Worm (Caenorhabditis elegans) whole organism, mixed stage, embryonic: Measurements from ENCODE around the gene T11F9.21.

ENCODE experiments used
- M03D4.4 ChIP-seq: sonication (generic microtip); optimal IDR thresholded peaks from 2 replicates; lab custom pipeline; 2017; ENCODE audit warnings: mild to moderate bottlenecking, missing genetic modification characterization, missing compliant biosample characterization
- bed-3 ChIP-seq: fragments of 200-800 bp; sonication (Bioruptor generic); optimal IDR thresholded peaks from 3 replicates; lab custom pipeline; 2018; ENCODE audit warnings: mild to moderate bottlenecking, missing genetic modification characterization, moderate library complexity, missing compliant biosample characterization
- blmp-1 ChIP-seq: fragments of 150-350 bp; optimal IDR thresholded peaks from 2 replicates; lab custom pipeline; 2014; ENCODE audit warnings: missing biosample characterization, missing genetic modification characterization
- ceh-39 ChIP-seq: fragments of 150-350 bp; optimal IDR thresholded peaks from 2 replicates; lab custom pipeline; 2014; ENCODE audit warnings: missing biosample characterization, missing genetic modification characterization
- ces-1 ChIP-seq: fragments of 150-350 bp; optimal IDR thresholded peaks from 2 replicates; lab custom pipeline; 2014; ENCODE audit warnings: missing biosample characterization, missing genetic modification reagents, missing genetic modification characterization
- cnd-1 ChIP-seq: fragments of 200-800 bp; sonication (Bioruptor generic); optimal IDR thresholded peaks from 2 replicates; lab custom pipeline; 2018; ENCODE audit warnings: mild to moderate bottlenecking, missing genetic modification characterization, missing compliant biosample characterization
- drap-1 ChIP-seq: fragments of 200-800 bp; sonication (Bioruptor generic); optimal IDR thresholded peaks from 3 replicates; lab custom pipeline; 2018; ENCODE audit warnings: mild to moderate bottlenecking, missing genetic modification characterization, missing compliant biosample characterization
- elt-3 ChIP-seq: fragments of 150-350 bp; optimal IDR thresholded peaks from 2 replicates; lab custom pipeline; 2014; ENCODE audit warnings: missing biosample characterization, missing genetic modification characterization
- flh-1 ChIP-seq: fragments of 200-800 bp; sonication (Bioruptor generic); optimal IDR thresholded peaks from 2 replicates; lab custom pipeline; 2018; ENCODE audit warnings: mild to moderate bottlenecking, missing genetic modification characterization, moderate library complexity, missing compliant biosample characterization
- ham-2 ChIP-seq: fragments of 200-800 bp; sonication (Bioruptor generic); optimal IDR thresholded peaks from 2 replicates; lab custom pipeline; 2018; ENCODE audit warnings: mild to moderate bottlenecking, missing genetic modification characterization, missing compliant biosample characterization
- hlh-1 ChIP-seq: fragments of 150-350 bp; optimal IDR thresholded peaks from 2 replicates; lab custom pipeline; 2014; ENCODE audit warnings: missing biosample characterization, missing genetic modification reagents, missing genetic modification characterization
- lin-13 ChIP-seq: fragments of 150-350 bp; optimal IDR thresholded peaks from 2 replicates; lab custom pipeline; 2014; ENCODE audit warnings: missing biosample characterization, missing genetic modification characterization
- lsy-2 ChIP-seq: fragments of 150-350 bp; optimal IDR thresholded peaks from 2 replicates; lab custom pipeline; 2014; ENCODE audit warnings: missing biosample characterization, missing genetic modification characterization
- mep-1 ChIP-seq: fragments of 150-350 bp; optimal IDR thresholded peaks from 2 replicates; lab custom pipeline; 2017; ENCODE audit warnings: missing biosample characterization, missing genetic modification reagents, missing genetic modification characterization, inconsistent platforms
- mls-2 ChIP-seq: sonication (generic microtip); optimal IDR thresholded peaks from 2 replicates; lab custom pipeline; 2016; ENCODE audit warnings: mild to moderate bottlenecking, missing genetic modification characterization, moderate library complexity, missing compliant biosample characterization
- nhr-237 ChIP-seq: fragments of 150-350 bp; optimal IDR thresholded peaks from 2 replicates; lab custom pipeline; 2014; ENCODE audit warnings: missing biosample characterization, missing genetic modification characterization
- nhr-28 ChIP-seq: fragments of 150-350 bp; optimal IDR thresholded peaks from 2 replicates; lab custom pipeline; 2014; ENCODE audit warnings: missing biosample characterization, missing genetic modification characterization
- pha-4 ChIP-seq: fragments of 150-350 bp; optimal IDR thresholded peaks from 2 replicates; lab custom pipeline; 2018; ENCODE audit warnings: missing biosample characterization, missing genetic modification reagents, missing genetic modification characterization
- snpc-4 ChIP-seq: fragments of 150-350 bp; optimal IDR thresholded peaks from 2 replicates; lab custom pipeline; 2014; ENCODE audit warnings: missing biosample characterization, missing genetic modification characterization
- tbx-8 ChIP-seq: fragments of 200-800 bp; sonication (Bioruptor generic); optimal IDR thresholded peaks from 2 replicates; lab custom pipeline; 2018; ENCODE audit warnings: mild to moderate bottlenecking, missing genetic modification characterization, moderate library complexity, missing compliant biosample characterization
- unc-120 ChIP-seq: sonication (generic microtip); optimal IDR thresholded peaks from 2 replicates; lab custom pipeline; 2017; ENCODE audit warnings: missing genetic modification characterization, missing compliant biosample characterization; ENCODE audit not compliant: poor library complexity, severe bottlenecking
- unc-39 ChIP-seq: fragments of 150-350 bp; optimal IDR thresholded peaks from 2 replicates; lab custom pipeline; 2014; ENCODE audit warnings: missing biosample characterization, missing genetic modification characterization
- unc-62 ChIP-seq: fragments of 150-350 bp; optimal IDR thresholded peaks from 2 replicates; lab custom pipeline; 2014; ENCODE audit warnings: missing biosample characterization, missing genetic modification reagents, missing genetic modification characterization
- zip-8 ChIP-seq: fragments of 150-350 bp; optimal IDR thresholded peaks from 2 replicates; lab custom pipeline; 2014; ENCODE audit warnings: missing biosample characterization, missing genetic modification characterization
- ztf-11 ChIP-seq: fragments of 150-350 bp; optimal IDR thresholded peaks from 2 replicates; lab custom pipeline; 2014; ENCODE audit warnings: missing biosample characterization, missing genetic modification characterization

Gene T11F9.21

ce11 chrV:11534495-11535189 lies 42.1 kb downstream of the T11F9.21 start:
- TF ChIP-seq nhr-237 (tag; lab: Kevin White, UChicago) (no peak), unc-120 (tag; lab: Kevin White, UChicago) (peak; percentile 11), zip-8 (tag; lab: Kevin White, UChicago) (no peak), ceh-39 (tag; lab: Kevin White, UChicago) (no peak), hlh-1 (peak; percentile 97), drap-1 (GFP tag; lab: Kevin White, UChicago) (no peak), lsy-2 (tag; lab: Kevin White, UChicago) (no peak), nhr-28 (tag; lab: Kevin White, UChicago) (no peak), tbx-8 (GFP tag; lab: Kevin White, UChicago) (no peak), blmp-1 (tag; lab: Kevin White, UChicago) (peak; percentile 41), ces-1 (no peak), unc-39 (no peak), lin-13 (tag; lab: Kevin White, UChicago) (no peak), mep-1 (tag; lab: Kevin White, UChicago) (no peak), snpc-4 (tag; lab: Kevin White, UChicago) (no peak), cnd-1 (tag; lab: Kevin White, UChicago) (no peak), bed-3 (GFP tag; lab: Kevin White, UChicago) (no peak)
- TF ChIP-seq, all 35 proteins: peak for 3

- TF ChIP-seq unc-120 (tag; lab: Kevin White, UChicago): peak; percentile 78
- no peak for TF ChIP-seq mep-1 (tag; lab: Kevin White, UChicago)
- TF ChIP-seq ham-2 (GFP tag; lab: Kevin White, UChicago): no peak
- peak; percentile 80 for TF ChIP-seq hlh-1
- TF ChIP-seq, all 35 proteins: peak for 2
Measured at ce11 chrV:11535504-11536062, 43.0 kb downstream of the T11F9.21 start.

DNA sequence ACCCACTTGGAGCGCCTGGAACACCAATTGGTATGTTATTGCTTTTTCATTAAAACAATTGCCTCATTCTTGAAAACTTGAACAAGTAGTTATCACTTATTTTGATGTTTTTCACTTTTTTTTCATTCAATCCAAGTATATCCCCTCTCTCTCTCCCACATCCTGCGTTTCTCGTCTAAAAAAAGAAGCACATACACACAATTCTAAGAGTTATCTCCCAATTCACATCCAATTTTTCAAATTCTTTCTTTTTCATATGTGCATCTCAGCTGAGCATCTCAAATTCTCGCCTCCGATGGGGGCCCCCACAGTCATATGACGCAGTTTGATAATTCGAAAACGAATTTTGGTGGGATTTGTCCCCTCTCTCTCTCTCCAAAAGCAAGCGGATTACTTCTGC lies 44.1 kb downstream of the T11F9.21 start:
- TF ChIP-seq flh-1 (GFP tag; lab: Kevin White, UChicago) (no peak), elt-3 (tag; lab: Kevin White, UChicago) (no peak), unc-39 (no peak), ces-1 (peak; percentile 5), ztf-11 (tag; lab: Kevin White, UChicago) (no peak), blmp-1 (tag; lab: Kevin White, UChicago) (no peak), mls-2 (no peak), unc-120 (tag; lab: Kevin White, UChicago) (no peak)
- TF ChIP-seq, all 35 proteins: peak for 1

DNA sequence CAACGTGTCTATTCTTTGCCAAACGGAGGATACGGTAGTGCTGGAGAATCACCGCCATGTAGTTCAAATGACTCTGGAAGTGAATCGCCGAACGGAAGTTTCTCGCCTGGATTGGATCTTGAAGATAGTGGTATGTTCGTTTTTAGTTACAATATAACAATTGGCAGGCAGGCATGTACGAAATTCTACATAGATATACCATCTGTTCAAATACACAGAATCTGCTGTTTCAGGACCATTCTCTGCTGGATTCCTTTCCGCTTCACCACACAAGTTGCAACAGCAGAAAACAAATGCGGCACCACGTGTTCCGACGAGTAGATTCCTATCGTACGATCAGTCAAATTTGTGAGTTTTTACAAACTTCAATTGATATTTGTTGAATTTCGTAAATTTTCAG lies 46.9 kb downstream of the T11F9.21 start:
- TF ChIP-seq pha-4 (tag; lab: Kevin White, UChicago) (no peak), unc-120 (tag; lab: Kevin White, UChicago) (no peak), ceh-39 (tag; lab: Kevin White, UChicago) (no peak), unc-39 (no peak), bed-3 (GFP tag; lab: Kevin White, UChicago) (no peak)

DNA sequence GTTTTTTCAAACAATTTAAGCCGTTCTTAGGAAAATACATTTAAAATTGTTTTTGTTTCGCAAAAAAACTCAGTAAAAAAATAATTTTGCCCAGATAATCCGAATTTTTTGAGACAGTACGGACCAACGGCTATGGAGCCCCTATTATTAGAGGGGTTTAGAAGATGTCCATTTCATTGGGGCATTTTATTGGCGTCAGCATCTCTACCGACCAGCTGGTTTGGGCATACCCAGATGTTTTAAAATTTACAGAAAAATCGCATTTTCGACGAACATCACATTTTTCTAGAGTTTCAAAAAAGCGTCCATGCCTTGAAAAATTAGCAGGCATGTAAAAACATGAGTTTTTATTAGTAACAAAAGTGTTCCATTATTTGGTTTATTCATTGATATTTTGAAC lies 48.7 kb downstream of the T11F9.21 start:
- TF ChIP-seq hlh-1 (no peak), drap-1 (GFP tag; lab: Kevin White, UChicago) (no peak), tbx-8 (GFP tag; lab: Kevin White, UChicago) (no peak), zip-8 (tag; lab: Kevin White, UChicago) (no peak), unc-62 (GFP tag; lab: Kevin White, UChicago) (no peak), M03D4.4 (tag; lab: Kevin White, UChicago) (no peak), unc-120 (tag; lab: Kevin White, UChicago) (peak; percentile 31)
